Fruit fly (Drosophila melanogaster) whole organism, embryonic: ENCODE measurements around the gene Cpr11A.

Source experiments
- CG17802 ChIP-seq: fragments of 200-800 bp; sonication (Bioruptor generic); optimal IDR thresholded peaks from 2 replicates; lab custom pipeline; 2018; ENCODE audit warnings: missing biosample characterization, mild to moderate bottlenecking, missing genetic modification characterization, moderate library complexity
- CG30403 ChIP-seq: fragments of 200-800 bp; sonication (Bioruptor generic); optimal IDR thresholded peaks from 3 replicates; lab custom pipeline; 2016; ENCODE audit warnings: missing biosample characterization, missing genetic modification characterization
- CrebB ChIP-seq: fragments of 200-800 bp; sonication (Bioruptor generic); optimal IDR thresholded peaks from 3 replicates; lab custom pipeline; 2018; ENCODE audit warnings: missing biosample characterization, mild to moderate bottlenecking, missing genetic modification characterization
- kni ChIP-seq: fragments of 200-800 bp; sonication (Bioruptor generic); optimal IDR thresholded peaks from 3 replicates; lab custom pipeline; 2017; ENCODE audit warnings: mild to moderate bottlenecking, missing biosample characterization, missing genetic modification reagents, missing genetic modification characterization
- repo ChIP-seq: fragments of 200-800 bp; sonication (Bioruptor generic); optimal IDR thresholded peaks from 2 replicates; lab custom pipeline; 2016; ENCODE audit warnings: missing biosample characterization, missing genetic modification characterization
- stc ChIP-seq: fragments of 200-800 bp; sonication (Bioruptor generic); IDR thresholded peaks from 2 replicates; pipeline ENCODE4 v1.3.6; 2022; ENCODE audit warnings: missing biosample characterization, missing genetic modification characterization

- no peak for TF ChIP-seq stc (GFP tag; lab: Robert Waterston, UW)
- no peak for TF ChIP-seq CG30403 (GFP tag; lab: Kevin White, UChicago)
- TF ChIP-seq kni (GFP tag; lab: Kevin White, UChicago): no peak
- TF ChIP-seq CrebB: no peak
- TF ChIP-seq repo: no peak
- no peak for TF ChIP-seq CG17802
Measured at dm6 chrX:12471408-12471807, 15.4 kb upstream of the Cpr11A start.
